Worm (Caenorhabditis elegans) whole organism, L3 larva: ENCODE results near the gene F32E10.9.

Source experiments
- ceh-16 ChIP-seq: sonication (generic microtip); optimal IDR thresholded peaks from 2 replicates; lab custom pipeline; 2017; ENCODE audit warnings: missing biosample characterization, missing genetic modification characterization
- elt-3 ChIP-seq, 3 experiments: fragments of 150-350 bp in 1 of 3; sonication (generic microtip) in 2 of 3; optimal IDR thresholded peaks; 2 replicates in 2 of 3; 4 replicates in 1 of 3; lab custom pipeline; 2014 to 2017; ENCODE audit warnings: missing biosample characterization in 3 of 3, missing genetic modification characterization in 3 of 3
- fkh-10 ChIP-seq: sonication (generic microtip); optimal IDR thresholded peaks from 2 replicates; lab custom pipeline; 2017; ENCODE audit warnings: missing biosample characterization, missing genetic modification reagents, missing genetic modification characterization
- nhr-11 ChIP-seq: fragments of 150-350 bp; optimal IDR thresholded peaks from 2 replicates; lab custom pipeline; 2014; ENCODE audit warnings: missing biosample characterization, missing genetic modification characterization
- snpc-4 ChIP-seq: fragments of 150-350 bp; optimal IDR thresholded peaks from 2 replicates; lab custom pipeline; 2014; ENCODE audit warnings: missing biosample characterization, missing genetic modification characterization
- unc-62 ChIP-seq: fragments of 150-350 bp; sonication (generic microtip); optimal IDR thresholded peaks from 4 replicates; lab custom pipeline; 2014; ENCODE audit warnings: missing biosample characterization, missing genetic modification reagents, missing genetic modification characterization

DNA sequence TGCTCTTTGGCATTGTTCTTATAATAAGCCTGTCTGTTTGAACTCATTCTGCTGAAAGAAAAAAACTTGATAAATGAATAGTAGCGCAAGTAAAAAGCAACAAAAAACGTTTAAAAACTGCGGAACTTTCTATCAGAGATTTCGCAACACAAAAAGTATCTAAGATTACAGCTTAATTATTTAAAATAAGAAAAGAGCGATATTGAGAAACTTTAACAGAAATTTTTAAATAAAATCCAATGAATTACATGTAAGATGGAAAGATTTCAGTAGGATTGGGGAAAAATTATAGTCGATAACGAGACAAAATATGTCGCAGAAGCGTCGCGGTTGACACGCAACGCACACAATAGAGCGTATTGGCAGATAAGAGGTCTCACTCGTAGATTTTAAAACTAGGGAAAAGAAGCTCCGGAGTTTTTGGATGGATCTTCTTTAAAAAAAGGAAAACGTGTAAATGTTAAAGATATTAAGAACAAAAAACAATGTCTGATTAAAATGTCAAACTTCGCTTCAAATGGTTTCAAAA is 2.1 kb downstream of the F32E10.9 start, which contains the start of gene ima-3:
- TF ChIP-seq nhr-11 (tag; lab: Kevin White, UChicago) (no peak), ceh-16 (tag; lab: Kevin White, UChicago) (no peak), snpc-4 (tag; lab: Kevin White, UChicago) (peak; percentile 29), unc-62 (GFP tag; lab: Kevin White, UChicago) (no peak), fkh-10 (no peak), elt-3 (tag; optimal IDR thresholded peaks at IDR 0.05; lab: Kevin White, UChicago) (no peak)
